Fruit fly (Drosophila melanogaster): Measurements from ENCODE around the gene ND-13B.

ND-13B gene

DNA sequence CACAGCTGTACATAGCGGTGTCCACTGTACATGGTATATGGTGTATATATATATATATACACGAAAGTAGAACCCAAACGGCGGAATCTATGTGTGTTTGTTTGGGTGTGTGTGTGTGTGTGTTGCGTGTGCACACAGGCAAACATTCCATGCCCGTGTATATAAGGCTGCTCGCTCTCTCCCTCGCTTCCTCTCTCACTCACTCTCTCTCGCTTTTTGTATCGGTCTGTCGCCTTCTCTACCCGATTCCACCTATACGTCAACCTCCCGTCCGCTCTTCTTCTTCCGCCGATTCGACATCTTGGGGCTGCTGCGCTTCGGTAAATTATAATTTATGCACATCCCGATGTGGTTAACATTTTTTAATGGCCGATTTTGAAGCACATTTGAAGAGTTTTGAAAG, 19.8 kb downstream of the ND-13B start (continued):
- TF ChIP-seq org-1 (GFP tag; optimal IDR thresholded peaks at IDR 0.05) = no peak
- no peak for TF ChIP-seq bowl (GFP tag; IDR thresholded peaks at IDR 0.05)
- TF ChIP-seq fd96Cb (tag; optimal IDR thresholded peaks at IDR 0.05) = no peak
- TF ChIP-seq CG6683 (GFP tag; optimal IDR thresholded peaks at IDR 0.05) = no peak
- no peak for TF ChIP-seq CG9609 (GFP tag; optimal IDR thresholded peaks at IDR 0.05)
- TF ChIP-seq CG10654 (GFP tag; optimal IDR thresholded peaks at IDR 0.05) = no peak
- TF ChIP-seq Nf-YA (GFP tag; IDR thresholded peaks at IDR 0.05) = no peak
- TF ChIP-seq mam (GFP tag; optimal IDR thresholded peaks at IDR 0.05) = no peak
- no peak for TF ChIP-seq MTF-1 (GFP tag; optimal IDR thresholded peaks at IDR 0.05; ENCODE audit: borderline replicate concordance)
- 0 out of 4 replicates have a peak, but pooled peaks have one; percentile 41 for TF ChIP-seq Dll (GFP tag; IDR thresholded peaks at IDR 0.05; ENCODE audit: partially characterized antibody)
- no peak for TF ChIP-seq row (GFP tag; IDR thresholded peaks at IDR 0.05)
- TF ChIP-seq corto (GFP tag; optimal IDR thresholded peaks at IDR 0.05) = no peak
- TF ChIP-seq CG12744 (GFP tag; optimal IDR thresholded peaks at IDR 0.05) = no peak
- TF ChIP-seq gem (tag; optimal IDR thresholded peaks at IDR 0.05) = no peak
- no peak for TF ChIP-seq wdn (GFP tag; IDR thresholded peaks at IDR 0.05)
- no peak for TF ChIP-seq Hey (tag; optimal IDR thresholded peaks at IDR 0.05)
- TF ChIP-seq zen (tag; optimal IDR thresholded peaks at IDR 0.05) = no peak
- no peak for TF ChIP-seq Ets97D (GFP tag; optimal IDR thresholded peaks at IDR 0.05)
- TF ChIP-seq Atf-2 (GFP tag; optimal IDR thresholded peaks at IDR 0.05) = no peak
- no peak for TF ChIP-seq CG15073 (GFP tag; optimal IDR thresholded peaks at IDR 0.05)
- TF ChIP-seq usp (GFP tag; optimal IDR thresholded peaks at IDR 0.05) = no peak
- TF ChIP-seq cwo (GFP tag; optimal IDR thresholded peaks at IDR 0.05) = no peak
- no peak for TF ChIP-seq CG4707 (GFP tag; optimal IDR thresholded peaks at IDR 0.05)
- no peak for TF ChIP-seq dmrt99B (tag; optimal IDR thresholded peaks at IDR 0.05)
- TF ChIP-seq Xrp1 (GFP tag; IDR thresholded peaks at IDR 0.05) = no peak
- no peak for TF ChIP-seq dimm (GFP tag; IDR thresholded peaks at IDR 0.05)
- no peak for TF ChIP-seq B-H1 (GFP tag; IDR thresholded peaks at IDR 0.05)
- no peak for TF ChIP-seq scrt (GFP tag; optimal IDR thresholded peaks at IDR 0.05)
- no peak for TF ChIP-seq CG14014 (GFP tag; IDR thresholded peaks at IDR 0.05)
- no peak for TF ChIP-seq sc (optimal IDR thresholded peaks at IDR 0.05)
- no peak for TF ChIP-seq sc (GFP tag; optimal IDR thresholded peaks at IDR 0.05)
- no peak for TF ChIP-seq CG4820 (GFP tag; optimal IDR thresholded peaks at IDR 0.05)
- TF ChIP-seq rib (GFP tag; IDR thresholded peaks at IDR 0.05) = 0 out of 2 replicates have a peak, but pooled peaks have one; percentile 23
- no peak for TF ChIP-seq nerfin-1 (tag; optimal IDR thresholded peaks at IDR 0.05)
- TF ChIP-seq shn (GFP tag; optimal IDR thresholded peaks at IDR 0.05) = no peak
- TF ChIP-seq unpg (GFP tag; optimal IDR thresholded peaks at IDR 0.05) = no peak
- no peak for TF ChIP-seq CG10147 (GFP tag; optimal IDR thresholded peaks at IDR 0.05)
- TF ChIP-seq CG32767 (GFP tag; IDR thresholded peaks at IDR 0.05) = no peak
- TF ChIP-seq ATbp (GFP tag; optimal IDR thresholded peaks at IDR 0.05) = no peak
- no peak for TF ChIP-seq CG31224 (GFP tag; IDR thresholded peaks at IDR 0.05)
- no peak for TF ChIP-seq Fer1 (GFP tag; optimal IDR thresholded peaks at IDR 0.05)
- TF ChIP-seq CG3838 (GFP tag; optimal IDR thresholded peaks at IDR 0.05) = no peak
- TF ChIP-seq odd (GFP tag; optimal IDR thresholded peaks at IDR 0.05) = no peak
- no peak for TF ChIP-seq crc (GFP tag; optimal IDR thresholded peaks at IDR 0.05)
- peak; percentile 50 for TF ChIP-seq kni (GFP tag; optimal IDR thresholded peaks at IDR 0.05)
- TF ChIP-seq Hr78 (GFP tag; optimal IDR thresholded peaks at IDR 0.05) = no peak
- no peak for TF ChIP-seq CG17186 (GFP tag; optimal IDR thresholded peaks at IDR 0.05)
- no peak for TF ChIP-seq CG10274 (GFP tag; optimal IDR thresholded peaks at IDR 0.05)
- TF ChIP-seq CkIIα-i1 (GFP tag; IDR thresholded peaks at IDR 0.05) = no peak
- TF ChIP-seq pnt (GFP tag; optimal IDR thresholded peaks at IDR 0.05) = no peak
- no peak for TF ChIP-seq ato (GFP tag; IDR thresholded peaks at IDR 0.05; ENCODE audit: partially characterized antibody)
